Fruit fly (Drosophila melanogaster): Measurements from ENCODE around the gene CG10357.

DNA sequence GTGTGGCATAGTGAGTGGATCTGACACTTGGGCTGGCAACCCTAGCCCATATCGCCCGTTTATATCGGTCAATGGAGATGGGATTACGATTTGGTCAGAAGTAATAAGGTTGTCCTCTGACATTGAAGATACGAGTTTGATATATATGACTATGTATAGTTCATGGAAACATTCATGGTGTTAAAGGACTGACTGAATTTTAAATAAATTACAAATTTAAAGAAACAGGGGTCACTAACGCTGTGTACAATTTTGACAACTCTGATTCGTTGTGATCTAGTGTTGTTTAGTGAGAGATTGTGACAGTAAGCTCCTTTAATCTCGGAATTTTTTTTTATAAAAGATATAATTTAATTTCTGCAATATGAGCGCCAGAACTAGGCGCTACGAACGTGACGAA, 43.6 kb downstream of the CG10357 start, which contains the start of gene CG43098:
- TF ChIP-seq Gug (GFP tag; IDR thresholded peaks at IDR 0.05) (no peak), CG10366 (GFP tag; IDR thresholded peaks at IDR 0.05) (no peak), CG15601 (tag; optimal IDR thresholded peaks at IDR 0.05) (no peak), mam (GFP tag; optimal IDR thresholded peaks at IDR 0.05) (no peak), her (GFP tag; optimal IDR thresholded peaks at IDR 0.05) (no peak)

Data from whole organism, embryonic.